Fruit fly (Drosophila melanogaster) S2 (cell line): Measurements from ENCODE around the gene Cp36.

Experiments
- CG8478 ChIP-seq: fragments of >200 bp; optimal IDR thresholded peaks from 2 replicates; lab custom pipeline; 2018
- CTCF ChIP-seq, 2 experiments: fragments of >200 bp; optimal IDR thresholded peaks; 2 replicates each; lab custom pipeline; 2018

Gene Cp36

dm6 chrX:8479031-8479568, at the start of gene Cp36:
Gene Cp36 (plus strand): TSS chrX:8479319.
- TF ChIP-seq CG8478 (no peak), CTCF (optimal IDR thresholded peaks at IDR 0.05; lab: Kevin White, UChicago) (no peak)

- no peak for TF ChIP-seq CTCF (optimal IDR thresholded peaks at IDR 0.05; lab: Kevin White, UChicago)
- no peak for TF ChIP-seq CG8478
Measured at dm6 chrX:8433709-8434108, 45.4 kb upstream of the Cp36 start, which contains the start of gene CG32712. Gene CG32712 (minus strand): TSS chrX:8433809.

DNA sequence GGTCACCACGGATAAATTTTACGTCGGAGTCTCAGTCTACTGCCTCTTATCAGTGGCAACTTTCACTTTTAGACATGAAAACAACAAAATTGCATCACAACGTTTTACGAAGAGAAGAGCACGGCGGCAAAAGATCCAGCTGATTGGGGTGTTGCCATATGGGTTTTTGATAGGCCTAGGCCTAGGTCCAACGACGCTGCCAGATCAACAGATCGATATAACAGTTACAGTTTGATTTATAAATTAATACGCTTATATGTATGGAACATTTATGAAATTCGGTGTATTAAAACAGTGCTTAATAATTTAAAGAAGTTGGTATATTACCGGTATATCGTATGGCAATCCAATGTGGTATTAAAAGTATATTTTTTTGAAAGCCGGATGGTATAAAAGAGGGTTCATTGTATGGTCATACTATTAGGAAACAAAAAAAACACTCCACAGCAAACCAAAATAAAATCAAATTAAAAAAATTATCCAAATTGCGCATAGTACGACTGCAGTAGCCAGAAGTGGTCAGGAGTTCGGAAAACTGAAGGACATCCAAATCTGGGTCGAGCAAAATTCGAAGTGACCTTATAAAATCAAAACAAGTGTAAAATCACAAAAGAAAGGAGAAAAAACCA, 42.3 kb upstream of the Cp36 start, which contains the start of gene CG1440:
CG1440 (plus strand) TSS at position 402 of the 629 bp plus-strand sequence.
- TF ChIP-seq CG8478, result no peak
- no peak for TF ChIP-seq CTCF (optimal IDR thresholded peaks at IDR 0.05; lab: Kevin White, UChicago)

dm6 chrX:8437285-8438110, 41.6 kb upstream of the Cp36 start, which contains the start of gene Miga:
Gene Miga (minus strand): TSS chrX:8437820.
- TF ChIP-seq CG8478 (no peak), CTCF (optimal IDR thresholded peaks at IDR 0.05; lab: Kevin White, UChicago) (no peak)

- TF ChIP-seq CG8478, result no peak
- no peak for TF ChIP-seq CTCF (optimal IDR thresholded peaks at IDR 0.05; lab: Kevin White, UChicago)
Measured at dm6 chrX:8442161-8442560, 37.0 kb upstream of the Cp36 start, which contains the start of gene CG12123. Gene CG12123 (minus strand): TSS chrX:8442348.

DNA sequence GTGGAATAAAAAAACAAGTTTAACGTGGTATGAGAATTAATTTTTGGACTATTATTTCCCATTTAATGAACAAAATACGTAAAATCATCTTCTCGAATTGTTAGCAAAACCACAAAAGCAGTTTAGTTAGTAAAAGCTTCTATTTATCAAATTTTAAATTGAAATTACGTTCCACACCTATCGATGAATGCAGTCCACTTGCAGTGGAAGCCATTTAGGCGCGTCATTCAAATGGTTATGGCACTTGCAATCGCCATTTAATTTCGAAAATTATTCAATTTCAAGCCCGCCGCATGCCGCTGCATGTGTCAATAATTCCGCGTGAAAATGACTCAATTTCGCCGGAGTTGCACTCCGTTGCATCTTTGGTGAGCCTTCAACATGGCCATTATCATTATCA, 36.2 kb upstream of the Cp36 start:
- TF ChIP-seq CG8478 (no peak), CTCF (optimal IDR thresholded peaks at IDR 0.05; lab: Kevin White, UChicago) (no peak)

DNA sequence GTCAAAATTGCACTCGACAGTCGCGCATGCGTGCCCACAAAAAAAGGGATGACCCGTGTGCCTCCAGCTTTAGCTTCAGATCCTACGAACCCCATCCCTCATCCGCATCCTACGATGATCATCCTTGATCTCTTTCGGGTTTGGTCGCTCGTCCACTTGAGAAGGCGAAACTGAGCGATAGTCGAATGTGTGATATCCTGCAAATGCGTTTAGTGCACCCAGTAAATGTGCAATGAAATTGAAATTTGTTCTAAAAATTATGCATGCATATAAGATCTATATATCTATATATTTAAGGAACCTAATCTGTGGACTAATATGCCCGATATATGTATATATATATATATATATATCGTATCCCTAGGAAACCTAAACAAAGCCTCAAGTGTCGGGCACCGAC, 34.8 kb upstream of the Cp36 start:
- TF ChIP-seq CTCF (optimal IDR thresholded peaks at IDR 0.05; lab: Kevin White, UChicago) (no peak), CG8478 (no peak)

- no peak for TF ChIP-seq CG8478
- no peak for TF ChIP-seq CTCF (optimal IDR thresholded peaks at IDR 0.05; lab: Kevin White, UChicago)
Measured at dm6 chrX:8444883-8445572, 34.1 kb upstream of the Cp36 start.

DNA sequence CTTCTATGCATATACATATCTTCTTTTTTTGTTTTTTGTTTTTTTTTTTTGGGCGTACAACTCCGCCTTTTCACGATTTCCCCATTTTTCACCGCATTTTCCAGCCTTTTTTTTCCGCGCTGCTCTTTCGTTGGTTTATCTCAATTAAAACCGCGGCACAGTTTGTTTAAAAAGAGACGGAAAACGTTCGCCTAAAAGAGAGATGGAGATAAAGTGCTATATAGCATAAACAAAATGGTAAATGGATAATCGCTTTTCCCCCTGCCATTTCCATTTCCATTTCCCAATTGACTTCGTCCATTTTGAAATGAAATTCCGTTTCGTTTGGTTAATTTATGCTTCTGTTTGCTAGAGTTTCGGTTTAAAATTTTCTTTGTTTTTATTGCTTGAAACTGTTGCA, 32.0 kb upstream of the Cp36 start:
- TF ChIP-seq CG8478, result no peak
- TF ChIP-seq CTCF (optimal IDR thresholded peaks at IDR 0.05; lab: Kevin White, UChicago), result no peak

dm6 chrX:8448171-8448570, 30.9 kb upstream of the Cp36 start:
- TF ChIP-seq CG8478 (no peak), CTCF (optimal IDR thresholded peaks at IDR 0.05; lab: Kevin White, UChicago) (peak; percentile 11 to 23)

DNA sequence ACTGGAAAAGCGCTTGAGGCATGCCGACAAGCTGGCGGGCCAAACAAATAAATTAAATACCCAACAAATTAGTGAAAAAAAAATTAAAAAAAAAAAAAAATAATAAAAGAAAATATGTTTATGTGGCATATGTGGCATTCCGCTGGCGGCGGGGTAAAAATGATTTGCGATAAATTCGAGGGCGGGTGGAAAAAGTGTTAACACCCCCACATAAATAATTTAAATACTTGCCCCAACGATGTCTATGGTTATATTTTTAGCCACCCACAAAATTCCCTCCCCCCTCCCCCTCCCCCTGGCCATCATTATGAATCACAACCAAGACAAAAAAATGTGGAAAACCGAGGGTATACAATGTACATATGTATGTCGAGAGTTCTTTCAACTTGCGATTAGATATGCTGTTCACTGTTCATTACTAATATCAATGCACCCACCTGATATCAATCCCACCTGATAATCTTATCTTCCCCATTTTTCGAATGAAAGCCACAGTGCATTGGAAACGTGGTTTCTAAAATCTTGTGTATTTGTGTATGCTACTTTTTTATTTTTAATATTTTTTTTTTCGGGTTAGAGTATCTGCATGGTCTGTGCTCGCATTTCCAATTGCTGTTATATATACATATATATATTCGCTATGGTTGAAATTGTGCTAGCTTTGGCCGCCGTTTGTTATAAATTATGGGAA, 28.8 kb upstream of the Cp36 start:
- TF ChIP-seq CTCF (optimal IDR thresholded peaks at IDR 0.05; lab: Kevin White, UChicago) (no peak), CG8478 (no peak)

DNA sequence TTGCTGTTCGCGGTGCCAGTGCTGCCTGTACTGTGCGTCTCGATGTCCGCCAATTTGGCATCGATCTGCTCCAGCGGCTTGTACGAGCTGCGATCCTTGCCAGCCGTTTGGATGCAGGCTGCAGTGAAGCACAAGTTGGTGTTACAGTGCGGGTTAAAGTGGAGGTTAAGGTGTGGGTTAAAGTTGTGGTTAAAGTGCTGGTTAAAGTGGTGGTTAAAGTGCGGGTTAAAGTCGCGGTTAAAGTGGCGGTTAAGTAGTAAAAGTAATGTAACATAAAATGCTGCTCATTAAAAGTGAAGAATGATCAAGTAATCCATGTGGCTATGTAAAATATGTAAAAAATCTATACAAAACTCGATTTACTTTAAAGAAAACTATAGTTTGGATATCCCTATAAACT, 27.0 kb upstream of the Cp36 start:
- TF ChIP-seq CG8478 (no peak), CTCF (optimal IDR thresholded peaks at IDR 0.05; lab: Kevin White, UChicago) (no peak)

DNA sequence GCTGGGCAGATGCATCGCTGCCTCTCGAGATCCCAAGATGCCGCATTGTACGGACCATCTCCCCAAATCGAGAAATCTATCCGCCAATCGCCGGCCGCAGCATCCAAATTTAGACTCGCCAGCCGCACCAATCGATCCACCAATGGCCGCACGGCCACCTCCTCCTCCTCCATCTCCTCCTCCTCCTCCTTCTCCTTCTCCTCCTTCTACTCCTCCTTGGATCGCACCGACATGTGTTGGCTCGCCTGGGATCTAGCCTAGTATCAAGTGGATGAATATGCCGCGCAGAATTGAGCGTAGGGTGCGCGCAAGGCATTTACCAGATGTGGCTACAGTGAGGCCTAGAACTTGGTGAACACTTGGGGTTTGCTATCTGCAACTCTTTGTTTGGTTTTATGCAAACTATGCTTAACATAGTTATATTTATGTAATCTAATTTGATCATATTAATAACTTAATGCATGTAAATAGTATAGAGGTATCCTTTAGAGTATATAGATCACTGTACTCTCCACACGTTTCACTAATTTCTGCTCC, 24.0 kb upstream of the Cp36 start, which contains the start of gene org-1:
org-1 (minus strand) TSS at position 51 of the 537 bp plus-strand sequence.
- TF ChIP-seq CG8478 (no peak), CTCF (optimal IDR thresholded peaks at IDR 0.05; lab: Kevin White, UChicago) (no peak)

DNA sequence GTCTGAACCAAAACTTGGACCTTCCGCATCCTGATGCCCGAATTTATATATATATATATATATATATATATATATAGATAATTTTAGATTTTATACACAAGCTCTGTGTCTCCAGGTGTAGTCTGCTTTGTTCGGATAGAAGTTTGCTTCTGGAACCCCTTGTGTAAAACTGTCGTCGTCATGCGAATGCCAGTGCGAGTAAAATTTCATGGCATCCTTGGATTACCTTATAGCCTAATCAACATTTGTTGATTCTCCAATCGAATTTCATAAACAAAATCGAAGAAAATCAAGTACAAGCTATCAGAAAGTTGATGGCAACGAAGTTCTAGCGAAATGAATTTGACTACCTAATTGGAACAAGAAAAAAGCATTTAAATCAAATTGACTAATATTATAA, 21.6 kb upstream of the Cp36 start, which contains the start of gene CG32713:
CG32713 (minus strand) TSS at position 101 of the 400 bp plus-strand sequence.
- TF ChIP-seq CG8478 (no peak), CTCF (optimal IDR thresholded peaks at IDR 0.05; lab: Kevin White, UChicago) (no peak)
